Fruit fly (Drosophila melanogaster) Kc167 (cell line): ENCODE measurements around the gene CG15891.

Source experiments
- Sin3A ChIP-seq: fragments of >200 bp; optimal IDR thresholded peaks from 2 replicates; lab custom pipeline; 2018; ENCODE audit warnings: missing external identifiers
- insv ChIP-seq: fragments of >200 bp; optimal IDR thresholded peaks from 3 replicates; lab custom pipeline; 2018; ENCODE audit warnings: missing external identifiers
- psq ChIP-seq: fragments of >200 bp; optimal IDR thresholded peaks from 2 replicates; lab custom pipeline; 2017; ENCODE audit warnings: missing external identifiers
- ttk ChIP-seq: sonication (Bioruptor generic); optimal IDR thresholded peaks from 2 replicates; lab custom pipeline; 2017; ENCODE audit warnings: missing external identifiers

- TF ChIP-seq insv (lab: Kevin White, UChicago) (no peak), psq (no peak), Sin3A (lab: Kevin White, UChicago) (no peak), ttk (lab: Kevin White, UChicago) (no peak)
These were observed 7.3 kb downstream of the CG15891 start, which contains the start of the genes Top3beta and wuho for dm6 chrX:6287842-6288241.
